Worm (Caenorhabditis elegans) whole organism, L3 larva: ENCODE measurements around the gene H40L08.8.

Experiments
- R02D3.7 ChIP-seq: fragments of 150-350 bp; optimal IDR thresholded peaks from 2 replicates; lab custom pipeline; 2014; ENCODE audit warnings: missing biosample characterization, missing genetic modification characterization
- ZK546.5 ChIP-seq: sonication (generic microtip); optimal IDR thresholded peaks from 2 replicates; lab custom pipeline; 2017; ENCODE audit warnings: missing biosample characterization, missing genetic modification characterization
- ama-1 ChIP-seq: fragments of 150-350 bp; optimal IDR thresholded peaks from 2 replicates; lab custom pipeline; 2018
- ceh-28 ChIP-seq: fragments of 150-350 bp; optimal IDR thresholded peaks from 2 replicates; lab custom pipeline; 2014; ENCODE audit warnings: missing biosample characterization, missing genetic modification reagents, missing genetic modification characterization
- ceh-82 ChIP-seq: fragments of 150-350 bp; optimal IDR thresholded peaks from 2 replicates; lab custom pipeline; 2014; ENCODE audit warnings: missing biosample characterization, missing genetic modification characterization
- ceh-9 ChIP-seq: sonication (generic microtip); optimal IDR thresholded peaks from 2 replicates; lab custom pipeline; 2018; ENCODE audit warnings: missing biosample characterization, missing genetic modification characterization
- egl-5 ChIP-seq: fragments of 150-350 bp; optimal IDR thresholded peaks from 2 replicates; lab custom pipeline; 2017; ENCODE audit warnings: missing biosample characterization, missing genetic modification reagents, missing genetic modification characterization, inconsistent platforms
- elt-1 ChIP-seq: fragments of 150-350 bp; optimal IDR thresholded peaks from 2 replicates; lab custom pipeline; 2014; ENCODE audit warnings: missing biosample characterization, missing genetic modification characterization
- elt-2 ChIP-seq: sonication (generic microtip); optimal IDR thresholded peaks from 2 replicates; lab custom pipeline; 2016; ENCODE audit warnings: missing genetic modification reagents, mild to moderate bottlenecking, missing genetic modification characterization, missing compliant biosample characterization
- elt-3 ChIP-seq, 3 experiments: fragments of 150-350 bp in 1 of 3; sonication (generic microtip) in 2 of 3; optimal IDR thresholded peaks; 2 replicates in 2 of 3; 4 replicates in 1 of 3; lab custom pipeline; 2014 to 2017; ENCODE audit warnings: missing biosample characterization in 3 of 3, missing genetic modification characterization in 3 of 3
- eor-1 ChIP-seq, 2 experiments: fragments of 150-350 bp; optimal IDR thresholded peaks; 2 replicates each; lab custom pipeline; 2014 to 2018; ENCODE audit warnings: missing biosample characterization in 2 of 2, missing genetic modification characterization in 2 of 2
- fkh-10 ChIP-seq: sonication (generic microtip); optimal IDR thresholded peaks from 2 replicates; lab custom pipeline; 2017; ENCODE audit warnings: missing biosample characterization, missing genetic modification reagents, missing genetic modification characterization
- fos-1 ChIP-seq: fragments of 150-350 bp; optimal IDR thresholded peaks from 2 replicates; lab custom pipeline; 2014; ENCODE audit warnings: missing biosample characterization, missing genetic modification characterization
- hmg-11 ChIP-seq: sonication (generic microtip); optimal IDR thresholded peaks from 2 replicates; lab custom pipeline; 2016; ENCODE audit warnings: missing genetic modification characterization, missing compliant biosample characterization
- jun-1 ChIP-seq: fragments of 150-350 bp; optimal IDR thresholded peaks from 2 replicates; lab custom pipeline; 2014; ENCODE audit warnings: missing biosample characterization, missing genetic modification reagents, missing genetic modification characterization
- lin-15B ChIP-seq: fragments of 150-350 bp; optimal IDR thresholded peaks from 2 replicates; lab custom pipeline; 2014; ENCODE audit warnings: missing biosample characterization, missing genetic modification characterization
- lin-39 ChIP-seq: fragments of 150-350 bp; optimal IDR thresholded peaks from 2 replicates; lab custom pipeline; 2018; ENCODE audit warnings: missing biosample characterization, missing genetic modification reagents, missing genetic modification characterization
- lsy-12 ChIP-seq: sonication (generic microtip); optimal IDR thresholded peaks from 2 replicates; lab custom pipeline; 2016; ENCODE audit warnings: mild to moderate bottlenecking, missing genetic modification characterization, missing compliant biosample characterization
- mdl-1 ChIP-seq: fragments of 150-350 bp; optimal IDR thresholded peaks from 2 replicates; lab custom pipeline; 2014; ENCODE audit warnings: missing biosample characterization, missing genetic modification characterization
- mml-1 ChIP-seq: fragments of 150-350 bp; sonication (generic microtip); optimal IDR thresholded peaks from 3 replicates; lab custom pipeline; 2014; ENCODE audit warnings: missing biosample characterization, missing genetic modification characterization
- nfya-1 ChIP-seq: sonication (generic microtip); optimal IDR thresholded peaks from 2 replicates; lab custom pipeline; 2017; ENCODE audit warnings: missing genetic modification characterization, mild to moderate bottlenecking, missing compliant biosample characterization, antibody characterized with exemption, moderate library complexity; ENCODE audit not compliant: insufficient read depth
- nhr-11 ChIP-seq: fragments of 150-350 bp; optimal IDR thresholded peaks from 2 replicates; lab custom pipeline; 2014; ENCODE audit warnings: missing biosample characterization, missing genetic modification characterization
- nhr-12 ChIP-seq: fragments of 150-350 bp; optimal IDR thresholded peaks from 2 replicates; lab custom pipeline; 2014; ENCODE audit warnings: missing biosample characterization, missing genetic modification characterization
- nhr-23 ChIP-seq: fragments of 150-350 bp; optimal IDR thresholded peaks from 2 replicates; lab custom pipeline; 2014; ENCODE audit warnings: missing biosample characterization, missing genetic modification reagents, missing genetic modification characterization
- nhr-237 ChIP-seq: fragments of 150-350 bp; optimal IDR thresholded peaks from 2 replicates; lab custom pipeline; 2014; ENCODE audit warnings: missing biosample characterization, missing genetic modification characterization
- nhr-25 ChIP-seq: sonication (generic microtip); optimal IDR thresholded peaks from 2 replicates; lab custom pipeline; 2017; ENCODE audit warnings: missing biosample characterization, missing genetic modification characterization
- nhr-43 ChIP-seq: sonication (generic microtip); optimal IDR thresholded peaks from 2 replicates; lab custom pipeline; 2016; ENCODE audit warnings: mild to moderate bottlenecking, missing genetic modification characterization, missing compliant biosample characterization; ENCODE audit not compliant: poor library complexity, severe bottlenecking
- nhr-76 ChIP-seq: fragments of 150-350 bp; sonication (generic microtip); optimal IDR thresholded peaks from 5 replicates; lab custom pipeline; 2014; ENCODE audit warnings: missing biosample characterization, missing genetic modification characterization
- nhr-77 ChIP-seq: fragments of 150-350 bp; optimal IDR thresholded peaks from 2 replicates; lab custom pipeline; 2014; ENCODE audit warnings: missing biosample characterization, missing genetic modification characterization
- pha-4 ChIP-seq: fragments of 150-350 bp; optimal IDR thresholded peaks from 2 replicates; lab custom pipeline; 2014; ENCODE audit warnings: missing biosample characterization, missing genetic modification reagents, missing genetic modification characterization
- pqm-1 ChIP-seq: fragments of 150-350 bp; optimal IDR thresholded peaks from 2 replicates; lab custom pipeline; 2017; ENCODE audit warnings: missing biosample characterization, missing genetic modification characterization, inconsistent platforms
- sea-2 ChIP-seq: fragments of 150-350 bp; sonication (generic microtip); optimal IDR thresholded peaks from 4 replicates; lab custom pipeline; 2014; ENCODE audit warnings: missing biosample characterization, missing genetic modification reagents, missing genetic modification characterization
- snpc-4 ChIP-seq: fragments of 150-350 bp; optimal IDR thresholded peaks from 2 replicates; lab custom pipeline; 2014; ENCODE audit warnings: missing biosample characterization, missing genetic modification characterization
- tbx-2 ChIP-seq: sonication (generic microtip); optimal IDR thresholded peaks from 2 replicates; lab custom pipeline; 2016; ENCODE audit warnings: mild to moderate bottlenecking, missing genetic modification characterization, missing compliant biosample characterization
- unc-39 ChIP-seq: sonication (generic microtip); optimal IDR thresholded peaks from 4 replicates; lab custom pipeline; 2017; ENCODE audit warnings: missing biosample characterization, missing genetic modification characterization
- unc-62 ChIP-seq: fragments of 150-350 bp; sonication (generic microtip); optimal IDR thresholded peaks from 4 replicates; lab custom pipeline; 2014; ENCODE audit warnings: missing biosample characterization, missing genetic modification reagents, missing genetic modification characterization
- zag-1 ChIP-seq: fragments of 150-350 bp; optimal IDR thresholded peaks from 2 replicates; lab custom pipeline; 2014; ENCODE audit warnings: missing biosample characterization, missing genetic modification characterization
- ztf-11 ChIP-seq: fragments of 150-350 bp; optimal IDR thresholded peaks from 2 replicates; lab custom pipeline; 2014; ENCODE audit warnings: missing biosample characterization, missing genetic modification characterization
- ztf-4 ChIP-seq: fragments of 150-350 bp; optimal IDR thresholded peaks from 2 replicates; lab custom pipeline; 2014; ENCODE audit warnings: missing biosample characterization, missing genetic modification characterization

Gene H40L08.8

DNA sequence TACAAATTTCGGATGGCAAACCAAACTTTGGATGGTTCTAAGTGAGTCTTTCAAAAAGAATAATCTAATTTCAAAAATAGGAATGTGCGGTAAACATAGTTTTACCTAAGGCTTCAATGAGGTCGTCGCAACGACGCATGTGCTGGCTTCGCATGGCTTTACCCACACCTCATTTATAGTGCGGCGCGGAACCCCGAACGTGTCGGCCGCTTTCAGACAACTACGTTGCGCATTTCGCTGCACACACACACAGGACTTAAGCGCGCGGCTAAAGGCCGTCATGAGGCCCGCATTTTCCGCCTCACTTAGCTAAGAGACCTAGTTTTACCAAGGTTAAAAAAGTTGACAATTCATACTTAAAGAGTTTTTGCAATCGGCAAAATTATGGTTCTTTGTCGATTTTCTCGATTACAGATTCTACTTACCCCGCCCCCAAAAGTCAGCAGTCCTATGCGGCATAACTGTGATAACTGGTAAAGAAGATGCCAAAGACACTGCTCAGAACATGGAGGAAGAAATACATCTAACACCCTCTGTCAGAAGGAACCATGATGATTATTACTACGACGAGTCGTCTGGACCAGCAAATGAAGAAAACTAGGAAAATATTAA, 15.4 kb upstream of the H40L08.8 start:
- TF ChIP-seq snpc-4 (tag; lab: Kevin White, UChicago) (peak; percentile 45), ceh-82 (tag; lab: Kevin White, UChicago) (no peak), pqm-1 (tag; lab: Kevin White, UChicago) (no peak)

DNA sequence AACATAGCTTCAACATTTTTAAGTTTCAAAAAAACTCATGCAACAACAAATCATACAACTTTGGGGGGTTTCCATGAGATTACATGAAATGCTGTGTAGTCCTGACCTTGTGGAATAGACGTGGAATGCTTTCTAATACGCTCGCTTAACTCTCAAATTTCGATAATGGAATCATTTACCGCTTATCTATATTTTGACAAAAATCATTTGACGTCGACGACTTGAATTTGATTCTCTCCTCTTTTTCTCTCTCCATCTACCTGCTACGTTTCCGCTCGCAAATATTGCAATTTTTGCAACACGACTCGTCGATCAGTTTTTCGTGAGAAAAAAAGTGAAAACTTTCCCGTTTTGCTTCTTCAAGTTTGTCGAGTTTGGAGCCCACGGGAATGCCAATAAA, 11.7 kb upstream of the H40L08.8 start, which contains the start of gene flr-4:
TSS of gene flr-4 (plus strand) at position 275 of the 400 bp plus-strand sequence.
- TF ChIP-seq jun-1 (tag; lab: Kevin White, UChicago): no peak
- TF ChIP-seq zag-1: no peak
- peak; percentile 77 for TF ChIP-seq elt-2 (tag; lab: Kevin White, UChicago)
- TF ChIP-seq pqm-1 (tag; lab: Kevin White, UChicago): no peak
- TF ChIP-seq nhr-43 (tag; lab: Kevin White, UChicago): no peak
- TF ChIP-seq elt-1 (tag; lab: Kevin White, UChicago): no peak
- no peak for TF ChIP-seq R02D3.7 (tag; lab: Kevin White, UChicago)
- no peak for TF ChIP-seq ztf-11 (tag; lab: Kevin White, UChicago)

DNA sequence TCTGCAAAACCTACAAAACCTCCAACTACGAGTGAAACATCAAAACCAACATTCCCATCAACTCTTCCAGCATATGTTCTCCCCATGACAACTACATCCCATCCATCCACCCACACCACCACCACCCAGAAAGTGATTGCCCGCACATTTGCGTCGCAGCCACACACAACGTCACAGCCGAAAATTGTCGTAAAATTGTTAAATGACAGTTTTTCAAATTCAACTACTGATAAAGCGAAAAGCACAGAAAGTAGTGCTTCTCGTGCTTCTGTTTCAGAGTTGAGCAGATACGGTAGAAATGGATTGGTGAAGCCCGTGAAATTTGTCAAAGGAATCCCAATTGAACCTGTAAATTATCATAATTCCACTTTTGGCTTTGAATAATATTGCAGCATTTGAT, 10.3 kb upstream of the H40L08.8 start:
- no peak for TF ChIP-seq nhr-237
- TF ChIP-seq elt-2 (tag; lab: Kevin White, UChicago): peak; percentile 50

DNA sequence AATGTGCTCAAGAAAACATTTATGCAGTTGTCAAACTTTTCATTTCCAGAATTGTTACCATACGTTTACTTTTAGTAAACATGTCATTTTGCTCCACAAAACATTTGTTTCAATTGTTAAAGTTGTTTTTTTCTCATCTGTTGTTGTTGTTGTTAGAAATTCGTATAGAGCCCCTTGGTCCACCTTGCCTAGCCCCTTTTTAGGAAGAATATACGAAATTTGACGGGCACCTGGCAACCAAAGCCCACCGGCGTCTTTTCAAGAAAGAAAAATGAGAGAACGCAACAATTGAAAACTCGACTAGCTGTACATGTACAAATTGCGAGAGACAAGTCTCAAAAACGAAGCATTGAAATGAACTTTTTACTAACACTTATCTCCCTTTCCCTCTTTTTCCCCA, 7.0 kb upstream of the H40L08.8 start, which contains the start of gene F09B12.5:
TSS of gene F09B12.5 (plus strand) at position 301 of the 400 bp plus-strand sequence.
- TF ChIP-seq lsy-12 (tag; lab: Kevin White, UChicago): no peak
- no peak for TF ChIP-seq R02D3.7 (tag; lab: Kevin White, UChicago)
- no peak for TF ChIP-seq unc-62 (GFP tag; lab: Kevin White, UChicago)
- TF ChIP-seq pqm-1 (tag; lab: Kevin White, UChicago): no peak
- TF ChIP-seq mdl-1 (tag; lab: Kevin White, UChicago): no peak
- no peak for TF ChIP-seq egl-5 (tag; lab: Kevin White, UChicago)
- no peak for TF ChIP-seq ama-1 (lab: Kevin White, UChicago)
- TF ChIP-seq snpc-4 (tag; lab: Kevin White, UChicago): no peak
- TF ChIP-seq nhr-76 (tag; lab: Kevin White, UChicago): no peak
- no peak for TF ChIP-seq nhr-237
- TF ChIP-seq elt-3 (tag; optimal IDR thresholded peaks at IDR 0.05; lab: Kevin White, UChicago): no peak
- no peak for TF ChIP-seq nhr-23
- TF ChIP-seq ceh-82 (tag; lab: Kevin White, UChicago): no peak
- TF ChIP-seq unc-39 (tag; lab: Kevin White, UChicago): no peak

DNA sequence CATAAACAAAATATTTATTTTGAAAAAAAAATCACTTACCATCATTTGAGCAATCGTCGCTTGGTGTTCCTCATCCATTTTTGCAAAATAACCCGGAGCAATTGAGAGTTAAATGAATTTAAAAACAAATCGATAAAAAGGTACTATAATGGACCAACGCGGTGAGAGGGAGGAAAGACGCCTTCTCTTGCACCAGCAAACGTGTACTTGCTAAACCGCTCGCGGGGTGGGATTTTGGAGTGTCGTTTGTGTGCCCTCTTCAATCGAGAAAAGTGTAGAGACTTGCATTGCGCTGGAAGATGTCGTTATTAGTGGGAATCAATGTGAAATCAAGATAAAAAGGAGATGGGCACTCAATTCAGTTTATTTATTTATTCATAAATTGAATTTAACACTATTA, 6.4 kb upstream of the H40L08.8 start, which contains the start of gene H40L08.1:
TSS of gene H40L08.1 (minus strand) at position 292 of the 400 bp plus-strand sequence.
- TF ChIP-seq nhr-43 (tag; lab: Kevin White, UChicago) (no peak), mml-1 (no peak), fkh-10 (GFP tag; lab: Kevin White, UChicago) (no peak), ZK546.5 (tag; lab: Kevin White, UChicago) (no peak), nfya-1 (tag; lab: Kevin White, UChicago) (peak; percentile 32), hmg-11 (tag; lab: Kevin White, UChicago) (peak; percentile 63), lin-39 (no peak), nhr-11 (tag; lab: Kevin White, UChicago) (no peak), nhr-12 (tag; lab: Kevin White, UChicago) (no peak), fos-1 (tag; lab: Kevin White, UChicago) (no peak), sea-2 (no peak), ceh-28 (tag; lab: Kevin White, UChicago) (no peak), lsy-12 (tag; lab: Kevin White, UChicago) (no peak), elt-1 (tag; lab: Kevin White, UChicago) (no peak), mdl-1 (tag; lab: Kevin White, UChicago) (no peak), nhr-77 (tag; lab: Kevin White, UChicago) (no peak), elt-3 (tag; optimal IDR thresholded peaks at IDR 0.05; lab: Kevin White, UChicago) (no peak), nhr-23 (no peak), nhr-25 (tag; lab: Kevin White, UChicago) (no peak), egl-5 (tag; lab: Kevin White, UChicago) (no peak), ztf-4 (tag; lab: Kevin White, UChicago) (no peak), elt-2 (tag; lab: Kevin White, UChicago) (peak; percentile 15), ama-1 (lab: Kevin White, UChicago) (no peak), ceh-9 (no peak), tbx-2 (no peak), pha-4 (no peak), eor-1 (tag; optimal IDR thresholded peaks at IDR 0.05; lab: Kevin White, UChicago) (no peak), unc-39 (tag; lab: Kevin White, UChicago) (no peak), lin-15B (tag; lab: Kevin White, UChicago) (no peak), jun-1 (tag; lab: Kevin White, UChicago) (no peak), snpc-4 (tag; lab: Kevin White, UChicago) (peak; percentile 42), R02D3.7 (tag; lab: Kevin White, UChicago) (no peak)
